Fruit fly (Drosophila melanogaster) whole organism, embryonic: Measurements from ENCODE around the gene CG5435.

ENCODE experiments used
- Asciz ChIP-seq: fragments of 200-800 bp; sonication (Bioruptor generic); optimal IDR thresholded peaks from 2 replicates; lab custom pipeline; 2017; ENCODE audit warnings: missing biosample characterization, mild to moderate bottlenecking, missing genetic modification characterization, missing genetic modification reagents
- B-H2 ChIP-seq: fragments of 200-800 bp; sonication (Bioruptor generic); optimal IDR thresholded peaks from 2 replicates; lab custom pipeline; 2018; ENCODE audit warnings: missing biosample characterization, mild to moderate bottlenecking, missing genetic modification characterization
- Blimp-1 ChIP-seq: fragments of 200-800 bp; sonication (Bioruptor generic); optimal IDR thresholded peaks from 3 replicates; lab custom pipeline; 2018; ENCODE audit warnings: missing biosample characterization, missing genetic modification characterization, mild to moderate bottlenecking, moderate library complexity, missing genetic modification reagents
- CG10543 ChIP-seq: fragments of 200-800 bp; sonication (Bioruptor generic); optimal IDR thresholded peaks from 3 replicates; lab custom pipeline; 2017; ENCODE audit warnings: missing biosample characterization, mild to moderate bottlenecking, missing genetic modification characterization, moderate library complexity
- CG11695 ChIP-seq: fragments of 200-800 bp; sonication (Bioruptor generic); IDR thresholded peaks from 3 replicates; pipeline ENCODE4 v1.3.6; 2022; ENCODE audit warnings: missing biosample characterization, missing genetic modification characterization
- CG12769 ChIP-seq: fragments of 200-800 bp; sonication (Bioruptor generic); optimal IDR thresholded peaks from 2 replicates; lab custom pipeline; 2019; ENCODE audit warnings: missing biosample characterization, mild to moderate bottlenecking, missing genetic modification characterization, moderate library complexity
- CG13296 ChIP-seq: fragments of 200-800 bp; sonication (Bioruptor generic); optimal IDR thresholded peaks from 3 replicates; lab custom pipeline; 2018; ENCODE audit warnings: missing biosample characterization, mild to moderate bottlenecking, missing genetic modification characterization
- CG13424 ChIP-seq: fragments of 200-800 bp; sonication (Bioruptor generic); optimal IDR thresholded peaks from 2 replicates; lab custom pipeline; 2019; ENCODE audit warnings: missing biosample characterization, mild to moderate bottlenecking, missing genetic modification characterization, moderate library complexity
- CG14050 ChIP-seq: fragments of 200-800 bp; sonication (Bioruptor generic); IDR thresholded peaks from 3 replicates; pipeline ENCODE4 v1.3.6; 2022; ENCODE audit warnings: missing biosample characterization, missing genetic modification characterization
- CG15073 ChIP-seq: fragments of 200-800 bp; sonication (Bioruptor generic); optimal IDR thresholded peaks from 2 replicates; lab custom pipeline; 2016; ENCODE audit warnings: missing biosample characterization, missing genetic modification characterization
- CG15269 ChIP-seq: fragments of 200-800 bp; sonication (Bioruptor generic); optimal IDR thresholded peaks from 2 replicates; lab custom pipeline; 2018; ENCODE audit warnings: missing biosample characterization, mild to moderate bottlenecking, missing genetic modification characterization, moderate library complexity
- CG15514 ChIP-seq: fragments of 200-800 bp; sonication (Bioruptor generic); optimal IDR thresholded peaks from 3 replicates; lab custom pipeline; 2017; ENCODE audit warnings: missing biosample characterization, missing genetic modification characterization, mild to moderate bottlenecking, moderate library complexity, missing genetic modification reagents
- CG15601 ChIP-seq: fragments of 200-800 bp; sonication (Bioruptor generic); optimal IDR thresholded peaks from 3 replicates; lab custom pipeline; 2019; ENCODE audit warnings: missing biosample characterization, mild to moderate bottlenecking, missing genetic modification characterization, moderate library complexity
- CG16813 ChIP-seq: fragments of 200-800 bp; sonication (Bioruptor generic); IDR thresholded peaks from 3 replicates; pipeline ENCODE4 v1.3.6; 2022; ENCODE audit warnings: missing biosample characterization, missing genetic modification characterization; ENCODE audit not compliant: partially characterized antibody
- CG18599 ChIP-seq: fragments of 200-800 bp; sonication (Bioruptor generic); optimal IDR thresholded peaks from 3 replicates; lab custom pipeline; 2017; ENCODE audit warnings: missing biosample characterization, missing genetic modification characterization, mild to moderate bottlenecking, moderate library complexity, missing genetic modification reagents
- CG2678 ChIP-seq: fragments of 200-800 bp; sonication (Bioruptor generic); optimal IDR thresholded peaks from 3 replicates; lab custom pipeline; 2019; ENCODE audit warnings: missing biosample characterization, mild to moderate bottlenecking, missing genetic modification characterization, moderate library complexity
- CG31365 ChIP-seq: fragments of 200-800 bp; sonication (Bioruptor generic); optimal IDR thresholded peaks from 2 replicates; lab custom pipeline; 2018; ENCODE audit warnings: missing biosample characterization, mild to moderate bottlenecking, missing genetic modification characterization
- CG3281 ChIP-seq: fragments of 200-800 bp; sonication (Bioruptor generic); optimal IDR thresholded peaks from 3 replicates; lab custom pipeline; 2017; ENCODE audit warnings: missing biosample characterization, mild to moderate bottlenecking, missing genetic modification characterization
- CG4328 ChIP-seq: fragments of 200-800 bp; sonication (Bioruptor generic); optimal IDR thresholded peaks from 3 replicates; lab custom pipeline; 2017; ENCODE audit warnings: missing biosample characterization, missing genetic modification reagents, missing genetic modification characterization
- CG4707 ChIP-seq: fragments of 200-800 bp; sonication (Bioruptor generic); optimal IDR thresholded peaks from 2 replicates; lab custom pipeline; 2018; ENCODE audit warnings: missing biosample characterization, mild to moderate bottlenecking, missing genetic modification characterization, moderate library complexity
- CG7987 ChIP-seq: fragments of 200-800 bp; sonication (Bioruptor generic); optimal IDR thresholded peaks from 2 replicates; lab custom pipeline; 2018; ENCODE audit warnings: missing biosample characterization, mild to moderate bottlenecking, missing genetic modification characterization, moderate library complexity
- CG8290 ChIP-seq, 3 experiments: fragments of 200-800 bp; sonication (Bioruptor generic); optimal IDR thresholded peaks; 2 replicates each; lab custom pipeline; 2016 to 2019; ENCODE audit warnings: missing biosample characterization in 3 of 3, missing genetic modification characterization in 3 of 3, mild to moderate bottlenecking in 2 of 3, moderate library complexity in 1 of 3
- CG9932 ChIP-seq: fragments of 200-800 bp; sonication (Bioruptor generic); IDR thresholded peaks from 2 replicates; pipeline ENCODE4 v1.3.6; 2022; ENCODE audit warnings: missing biosample characterization, missing genetic modification characterization
- CkIIα-i1 ChIP-seq: fragments of 200-800 bp; sonication (Bioruptor generic); IDR thresholded peaks from 2 replicates; pipeline ENCODE4 v1.3.6; 2022; ENCODE audit warnings: missing biosample characterization, missing genetic modification characterization
- CrebB ChIP-seq: fragments of 200-800 bp; sonication (Bioruptor generic); optimal IDR thresholded peaks from 3 replicates; lab custom pipeline; 2018; ENCODE audit warnings: missing biosample characterization, mild to moderate bottlenecking, missing genetic modification characterization
- Dek ChIP-seq: fragments of 200-800 bp; sonication (Bioruptor generic); optimal IDR thresholded peaks from 3 replicates; lab custom pipeline; 2019; ENCODE audit warnings: missing biosample characterization, mild to moderate bottlenecking, missing genetic modification characterization, moderate library complexity
- Eip74EF ChIP-seq, 2 experiments: fragments of 200-800 bp in 1 of 2; fragments of >200 bp in 1 of 2; sonication (Bioruptor generic) in 1 of 2; optimal IDR thresholded peaks; 2 replicates each; lab custom pipeline; 2017 to 2019; ENCODE audit warnings: missing biosample characterization in 2 of 2, missing genetic modification characterization in 2 of 2, mild to moderate bottlenecking in 1 of 2, moderate library complexity in 1 of 2
- Fer1 ChIP-seq: fragments of 200-800 bp; sonication (Bioruptor generic); optimal IDR thresholded peaks from 2 replicates; lab custom pipeline; 2017; ENCODE audit warnings: missing biosample characterization, mild to moderate bottlenecking, missing genetic modification characterization
- Meics ChIP-seq: fragments of 200-800 bp; sonication (Bioruptor generic); optimal IDR thresholded peaks from 2 replicates; lab custom pipeline; 2017; ENCODE audit warnings: missing biosample characterization, mild to moderate bottlenecking, missing genetic modification characterization
- Pdp1 ChIP-seq, 2 experiments: fragments of 200-800 bp; sonication (Bioruptor generic); optimal IDR thresholded peaks; 3 replicates each; lab custom pipeline; 2016; ENCODE audit warnings: missing biosample characterization in 2 of 2, missing genetic modification characterization in 2 of 2, mild to moderate bottlenecking in 1 of 2, moderate library complexity in 1 of 2
- Ravus ChIP-seq: fragments of 200-800 bp; sonication (Bioruptor generic); IDR thresholded peaks from 2 replicates; pipeline ENCODE4 v1.3.6; 2022; ENCODE audit warnings: missing biosample characterization, missing genetic modification characterization
- Sox102F ChIP-seq: fragments of 200-800 bp; sonication (Bioruptor generic); optimal IDR thresholded peaks from 2 replicates; lab custom pipeline; 2018; ENCODE audit warnings: missing biosample characterization, mild to moderate bottlenecking, missing genetic modification characterization, moderate library complexity
- Vsx1 ChIP-seq: fragments of 200-800 bp; sonication (Bioruptor generic); optimal IDR thresholded peaks from 2 replicates; lab custom pipeline; 2017; ENCODE audit warnings: missing biosample characterization, mild to moderate bottlenecking, missing genetic modification characterization, missing genetic modification reagents
- Xrp1 ChIP-seq: fragments of 200-800 bp; sonication (Bioruptor generic); IDR thresholded peaks from 2 replicates; pipeline ENCODE4 v1.3.6; 2022; ENCODE audit warnings: missing biosample characterization, missing genetic modification characterization
- az2 ChIP-seq: fragments of 200-800 bp; sonication (Bioruptor generic); optimal IDR thresholded peaks from 3 replicates; lab custom pipeline; 2016; ENCODE audit warnings: missing biosample characterization, missing genetic modification characterization
- cwo ChIP-seq: fragments of 200-800 bp; sonication (Bioruptor generic); optimal IDR thresholded peaks from 3 replicates; lab custom pipeline; 2017; ENCODE audit warnings: missing biosample characterization, missing genetic modification characterization, mild to moderate bottlenecking, moderate library complexity, missing genetic modification reagents
- dmrt11E ChIP-seq: fragments of 200-800 bp; sonication (Bioruptor generic); optimal IDR thresholded peaks from 3 replicates; lab custom pipeline; 2018; ENCODE audit warnings: missing biosample characterization, mild to moderate bottlenecking, missing genetic modification characterization, moderate library complexity
- exex ChIP-seq: fragments of 200-800 bp; sonication (Bioruptor generic); optimal IDR thresholded peaks from 4 replicates; lab custom pipeline; 2018; ENCODE audit warnings: missing biosample characterization, mild to moderate bottlenecking, missing genetic modification characterization, moderate library complexity
- grau ChIP-seq: fragments of 200-800 bp; optimal IDR thresholded peaks from 3 replicates; lab custom pipeline; 2019; ENCODE audit warnings: missing biosample characterization, mild to moderate bottlenecking, missing genetic modification characterization, moderate library complexity
- ind ChIP-seq: fragments of 200-800 bp; sonication (Bioruptor generic); optimal IDR thresholded peaks from 3 replicates; lab custom pipeline; 2016; ENCODE audit warnings: missing biosample characterization, missing genetic modification characterization
- kah ChIP-seq: fragments of 200-800 bp; sonication (Bioruptor generic); optimal IDR thresholded peaks from 2 replicates; lab custom pipeline; 2018; ENCODE audit warnings: missing biosample characterization, mild to moderate bottlenecking, missing genetic modification characterization
- pnt ChIP-seq: fragments of 200-800 bp; sonication (Bioruptor generic); optimal IDR thresholded peaks from 3 replicates; lab custom pipeline; 2016; ENCODE audit warnings: missing biosample characterization, missing genetic modification characterization
- pzg ChIP-seq: fragments of 200-800 bp; sonication (Bioruptor generic); optimal IDR thresholded peaks from 3 replicates; lab custom pipeline; 2018; ENCODE audit warnings: missing biosample characterization, mild to moderate bottlenecking, missing genetic modification characterization, moderate library complexity
- rib ChIP-seq: fragments of 200-800 bp; sonication (Bioruptor generic); IDR thresholded peaks from 2 replicates; pipeline ENCODE4 v1.3.6; 2022; ENCODE audit warnings: missing biosample characterization, missing genetic modification characterization
- sc ChIP-seq, 3 experiments: fragments of >200 bp in 2 of 3; fragments of 200-800 bp in 1 of 3; sonication (Bioruptor generic) in 1 of 3; optimal IDR thresholded peaks; 2 replicates in 2 of 3; 3 replicates in 1 of 3; lab custom pipeline; 2017; ENCODE audit warnings: mild to moderate bottlenecking in 1 of 3, missing biosample characterization in 1 of 3, missing genetic modification characterization in 1 of 3, missing genetic modification reagents in 1 of 3
- sens ChIP-seq: fragments of 200-800 bp; sonication (Bioruptor generic); peaks from one replicate; lab custom pipeline; 2016; ENCODE audit warnings: missing biosample characterization, missing genetic modification characterization
- wdn ChIP-seq: fragments of 200-800 bp; sonication (Bioruptor generic); IDR thresholded peaks from 2 replicates; pipeline ENCODE4 v1.3.6; 2022; ENCODE audit warnings: missing biosample characterization, missing genetic modification characterization

CG5435 gene

DNA sequence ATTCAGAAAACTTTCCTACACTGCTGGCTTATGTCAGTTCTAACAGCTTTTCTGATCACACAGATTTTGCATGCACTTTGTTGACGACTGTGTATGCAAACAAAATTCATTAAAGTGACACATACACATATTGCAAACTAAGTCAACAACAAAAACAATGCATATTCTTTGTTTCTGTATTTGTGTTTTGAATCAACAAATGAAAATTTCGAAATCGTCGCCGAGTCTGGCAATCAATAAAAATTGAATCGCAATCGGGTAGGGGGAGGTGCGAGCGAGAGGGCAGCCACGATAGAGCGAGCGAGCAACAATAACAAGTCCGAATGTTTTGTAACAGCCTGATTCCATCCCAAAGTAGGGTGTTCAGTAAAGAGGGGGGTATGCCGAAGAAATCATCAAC lies 32.3 kb upstream of the CG5435 start:
- peak; percentile 18 for TF ChIP-seq az2 (GFP tag; lab: Kevin White, UChicago)
- TF ChIP-seq CG13424 (tag; lab: Kevin White, UChicago): peak; percentile 31
- TF ChIP-seq cwo (GFP tag; lab: Kevin White, UChicago): peak; percentile 48
- TF ChIP-seq sens (GFP tag; lab: Kevin White, UChicago): peak; percentile 68
- TF ChIP-seq CkIIα-i1 (GFP tag; lab: Robert Waterston, UW): no peak
- peak; percentile 66 for TF ChIP-seq Fer1
- TF ChIP-seq CG15601 (tag; lab: Kevin White, UChicago): peak; percentile 28
- TF ChIP-seq Meics (GFP tag; lab: Kevin White, UChicago): peak; percentile 20
- peak; percentile 25 for TF ChIP-seq CG4707 (GFP tag; lab: Kevin White, UChicago)
- TF ChIP-seq grau: peak; percentile 1
- no peak for TF ChIP-seq wdn (GFP tag; lab: Robert Waterston, UW)
- TF ChIP-seq rib: 0 out of 2 replicates have a peak, but pooled peaks have one; percentile 35
- TF ChIP-seq Eip74EF (GFP tag; optimal IDR thresholded peaks at IDR 0.05; lab: Kevin White, UChicago): peak in 1 of 2 experiments; percentile 40
- peak; percentile 26 for TF ChIP-seq Blimp-1 (GFP tag; lab: Kevin White, UChicago)
- TF ChIP-seq Xrp1 (GFP tag; lab: Robert Waterston, UW): peak; percentile 13
- TF ChIP-seq sc (optimal IDR thresholded peaks at IDR 0.05; lab: Kevin White, UChicago): no peak
- TF ChIP-seq sc (GFP tag; optimal IDR thresholded peaks at IDR 0.05; lab: Kevin White, UChicago): no peak
- TF ChIP-seq Ravus: no peak
- peak; percentile 44 for TF ChIP-seq CG15514 (GFP tag; lab: Kevin White, UChicago)
- TF ChIP-seq CG16813 (GFP tag; lab: Robert Waterston, UW): no peak
- TF ChIP-seq CG9932: 0 out of 2 replicates have a peak, but pooled peaks have one; percentile 32
- peak; percentile 40 for TF ChIP-seq CG4328 (GFP tag; lab: Kevin White, UChicago)
- TF ChIP-seq dmrt11E (tag; lab: Kevin White, UChicago): no peak
- peak; percentile 66 for TF ChIP-seq CG7987 (GFP tag; lab: Kevin White, UChicago)
- TF ChIP-seq ind: no peak
- peak; percentile 66 for TF ChIP-seq CG13296 (GFP tag; lab: Kevin White, UChicago)
- TF ChIP-seq CG11695: 0 out of 3 replicates have a peak, but pooled peaks have one; percentile 30
- peak; percentile 69 for TF ChIP-seq Asciz
- no peak for TF ChIP-seq pnt
- TF ChIP-seq CG31365: peak; percentile 30
- no peak for TF ChIP-seq CG8290 (GFP tag; optimal IDR thresholded peaks at IDR 0.05; lab: Kevin White, UChicago)
- peak in 1 of 2 experiments; percentile 47 for TF ChIP-seq CG8290 (tag; optimal IDR thresholded peaks at IDR 0.05; lab: Kevin White, UChicago)
- peak; percentile 67 for TF ChIP-seq CG10543 (GFP tag; lab: Kevin White, UChicago)
- peak in 1 of 2 experiments; percentile 83 for TF ChIP-seq Pdp1 (GFP tag; optimal IDR thresholded peaks at IDR 0.05; lab: Kevin White, UChicago)
- no peak for TF ChIP-seq CG15073
- TF ChIP-seq CG15269 (tag; lab: Kevin White, UChicago): peak; percentile 10
- peak; percentile 1 for TF ChIP-seq B-H2 (GFP tag; lab: Kevin White, UChicago)
- peak; percentile 58 for TF ChIP-seq CG2678 (tag; lab: Kevin White, UChicago)
- peak; percentile 40 for TF ChIP-seq Dek (tag; lab: Kevin White, UChicago)
- peak; percentile 31 for TF ChIP-seq CG3281 (GFP tag; lab: Kevin White, UChicago)
- TF ChIP-seq CG12769 (tag; lab: Kevin White, UChicago): peak; percentile 28
- TF ChIP-seq Vsx1 (GFP tag; lab: Kevin White, UChicago): peak; percentile 35
- TF ChIP-seq kah: peak; percentile 24
- TF ChIP-seq CG14050 (GFP tag; lab: Robert Waterston, UW): no peak
- TF ChIP-seq CG18599 (GFP tag; lab: Kevin White, UChicago): peak; percentile 64
- TF ChIP-seq CrebB (tag; lab: Kevin White, UChicago): peak; percentile 8
- TF ChIP-seq Sox102F (GFP tag; lab: Kevin White, UChicago): peak; percentile 27
- TF ChIP-seq pzg (GFP tag; lab: Kevin White, UChicago): no peak
- peak; percentile 54 for TF ChIP-seq exex (tag; lab: Kevin White, UChicago)
